Worm (Caenorhabditis elegans) whole organism, young adult: ENCODE measurements around the gene C08D8.1.
A peak's percentile ranks its signal among the peaks of the same experiment; 100 is the strongest.

Experiments
- B0336.3 ChIP-seq: fragments of 200-800 bp; sonication (Bioruptor generic); IDR thresholded peaks from 2 replicates; pipeline ENCODE4 v1.3.6; 2022; ENCODE audit warnings: missing genetic modification characterization, missing compliant biosample characterization
- C17E4.6 ChIP-seq: fragments of 200-800 bp; sonication (Bioruptor generic); IDR thresholded peaks from 2 replicates; pipeline ENCODE4 v1.3.6; 2022; ENCODE audit warnings: missing genetic modification reagents, missing genetic modification characterization, missing compliant biosample characterization
- D2030.7 ChIP-seq: fragments of 200-800 bp; sonication (Bioruptor generic); IDR thresholded peaks from 2 replicates; pipeline ENCODE4 v1.3.6; 2022; ENCODE audit warnings: missing genetic modification reagents, missing genetic modification characterization, missing compliant biosample characterization
- F10E7.11 ChIP-seq: sonication (generic microtip); optimal IDR thresholded peaks from 2 replicates; lab custom pipeline; 2017; ENCODE audit warnings: mild to moderate bottlenecking, missing genetic modification characterization, moderate library complexity, missing compliant biosample characterization
- F23B12.7 ChIP-seq: sonication (generic microtip); optimal IDR thresholded peaks from 2 replicates; lab custom pipeline; 2017; ENCODE audit warnings: missing genetic modification characterization, mild to moderate bottlenecking, missing compliant biosample characterization, antibody characterized with exemption, moderate library complexity; ENCODE audit not compliant: insufficient read depth
- F52B5.7 ChIP-seq: sonication (generic microtip); optimal IDR thresholded peaks from 2 replicates; lab custom pipeline; 2016; ENCODE audit warnings: mild to moderate bottlenecking, missing genetic modification characterization, missing compliant biosample characterization
- F57A8.1 ChIP-seq: fragments of 200-800 bp; sonication (Bioruptor generic); optimal IDR thresholded peaks from 2 replicates; lab custom pipeline; 2018; ENCODE audit warnings: mild to moderate bottlenecking, missing genetic modification characterization, moderate library complexity, missing compliant biosample characterization
- F57C9.4 ChIP-seq: sonication (generic microtip); optimal IDR thresholded peaks from 2 replicates; lab custom pipeline; 2017; ENCODE audit warnings: mild to moderate bottlenecking, missing genetic modification characterization, missing compliant biosample characterization
- K12H6.12 ChIP-seq: fragments of 200-800 bp; sonication (Bioruptor generic); optimal IDR thresholded peaks from 2 replicates; lab custom pipeline; 2018; ENCODE audit warnings: mild to moderate bottlenecking, missing genetic modification characterization, missing compliant biosample characterization
- Y67H2A.10 ChIP-seq: fragments of 200-800 bp; sonication (Bioruptor generic); conservative IDR thresholded peaks from 2 replicates; pipeline ENCODE4 v1.3.6; 2022; ENCODE audit warnings: missing genetic modification reagents, missing genetic modification characterization, missing compliant biosample characterization
- athp-1 ChIP-seq: sonication (generic microtip); optimal IDR thresholded peaks from 2 replicates; lab custom pipeline; 2017; ENCODE audit warnings: mild to moderate bottlenecking, missing genetic modification characterization, missing compliant biosample characterization
- attf-3 ChIP-seq: fragments of 200-800 bp; sonication (Bioruptor generic); conservative IDR thresholded peaks from 2 replicates; pipeline ENCODE4 v1.3.6; 2022; ENCODE audit warnings: missing genetic modification reagents, missing genetic modification characterization, missing compliant biosample characterization
- bed-2 ChIP-seq: fragments of 200-800 bp; sonication (Bioruptor generic); IDR thresholded peaks from 2 replicates; pipeline ENCODE4 v1.3.6; 2022; ENCODE audit warnings: missing genetic modification reagents, missing genetic modification characterization, missing compliant biosample characterization
- cebp-1 ChIP-seq, 2 experiments: fragments of 200-800 bp in 1 of 2; sonication (Bioruptor generic) in 1 of 2; sonication (generic microtip) in 1 of 2; IDR thresholded peaks in 1 of 2; optimal IDR thresholded peaks in 1 of 2; 2 replicates each; pipeline versions ENCODE4 v1.3.6 to Lab custom; 2017 to 2022; ENCODE audit warnings: missing compliant biosample characterization in 2 of 2, missing genetic modification characterization in 2 of 2, mild to moderate bottlenecking in 1 of 2, missing genetic modification reagents in 1 of 2, moderate library complexity in 1 of 2
- ceh-27 ChIP-seq: fragments of 200-800 bp; sonication (Bioruptor generic); optimal IDR thresholded peaks from 2 replicates; lab custom pipeline; 2018; ENCODE audit warnings: mild to moderate bottlenecking, missing genetic modification characterization, moderate library complexity, missing compliant biosample characterization
- ceh-40 ChIP-seq: fragments of 200-800 bp; sonication (Bioruptor generic); IDR thresholded peaks from 2 replicates; pipeline ENCODE4 v1.3.6; 2022; ENCODE audit warnings: missing genetic modification characterization, missing compliant biosample characterization
- ceh-58 ChIP-seq: fragments of 200-800 bp; sonication (Bioruptor generic); IDR thresholded peaks from 2 replicates; pipeline ENCODE4 v1.3.6; 2022; ENCODE audit warnings: missing genetic modification characterization, missing compliant biosample characterization
- die-1 ChIP-seq: sonication (generic microtip); optimal IDR thresholded peaks from 2 replicates; lab custom pipeline; 2016; ENCODE audit warnings: missing genotype, mild to moderate bottlenecking, missing genetic modification characterization, missing compliant biosample characterization
- egl-44 ChIP-seq: fragments of 200-800 bp; sonication (Bioruptor generic); IDR thresholded peaks from 2 replicates; pipeline ENCODE4 v1.3.6; 2022; ENCODE audit warnings: missing genetic modification reagents, missing genetic modification characterization, missing compliant biosample characterization
- ekl-4 ChIP-seq: fragments of 200-800 bp; sonication (Bioruptor generic); IDR thresholded peaks from 2 replicates; pipeline ENCODE4 v1.3.6; 2022; ENCODE audit warnings: missing genetic modification reagents, missing genetic modification characterization, missing compliant biosample characterization
- gei-17 ChIP-seq: fragments of 200-800 bp; sonication (Bioruptor generic); optimal IDR thresholded peaks from 2 replicates; lab custom pipeline; 2018; ENCODE audit warnings: mild to moderate bottlenecking, missing genetic modification characterization, missing compliant biosample characterization
- hlh-26 ChIP-seq: fragments of 200-800 bp; sonication (Bioruptor generic); conservative IDR thresholded peaks from 2 replicates; pipeline ENCODE4 v1.3.6; 2022; ENCODE audit warnings: missing genetic modification reagents, missing genetic modification characterization, missing compliant biosample characterization
- hmg-1.2 ChIP-seq: fragments of 200-800 bp; sonication (Bioruptor generic); IDR thresholded peaks from 2 replicates; pipeline ENCODE4 v1.3.6; 2022; ENCODE audit warnings: missing genetic modification reagents, missing genetic modification characterization, missing compliant biosample characterization
- hmg-20 ChIP-seq: fragments of 200-800 bp; sonication (Bioruptor generic); IDR thresholded peaks from 2 replicates; pipeline ENCODE4 v1.3.6; 2022; ENCODE audit warnings: missing genetic modification reagents, missing genetic modification characterization, missing compliant biosample characterization
- hrde-1 ChIP-seq: sonication (generic microtip); optimal IDR thresholded peaks from 2 replicates; lab custom pipeline; 2016; ENCODE audit warnings: missing genetic modification characterization, mild to moderate bottlenecking, missing compliant biosample characterization, moderate library complexity, missing genotype, missing genetic modification reagents, borderline replicate concordance
- lag-1 ChIP-seq: fragments of 200-800 bp; sonication (Bioruptor generic); IDR thresholded peaks from 2 replicates; pipeline ENCODE4 v1.3.6; 2022; ENCODE audit warnings: missing genetic modification reagents, missing genetic modification characterization, missing compliant biosample characterization
- lin-26 ChIP-seq: fragments of 200-800 bp; sonication (Bioruptor generic); IDR thresholded peaks from 2 replicates; pipeline ENCODE4 v1.3.6; 2022; ENCODE audit warnings: missing genetic modification reagents, missing genetic modification characterization, missing compliant biosample characterization
- lin-54 ChIP-seq: fragments of 200-800 bp; sonication (Bioruptor generic); optimal IDR thresholded peaks from 2 replicates; lab custom pipeline; 2018; ENCODE audit warnings: mild to moderate bottlenecking, missing genetic modification characterization, missing compliant biosample characterization
- lir-1 ChIP-seq: fragments of 200-800 bp; sonication (Bioruptor generic); conservative IDR thresholded peaks from 2 replicates; pipeline ENCODE4 v1.3.6; 2022; ENCODE audit warnings: missing genetic modification reagents, missing genetic modification characterization, missing compliant biosample characterization
- madf-8 ChIP-seq: fragments of 200-800 bp; sonication (Bioruptor generic); conservative IDR thresholded peaks from 2 replicates; pipeline ENCODE4 v1.3.6; 2022; ENCODE audit warnings: missing genetic modification reagents, missing genetic modification characterization, missing compliant biosample characterization
- mcd-1 ChIP-seq: fragments of 200-800 bp; sonication (Bioruptor generic); IDR thresholded peaks from 2 replicates; pipeline ENCODE4 v1.3.6; 2022; ENCODE audit warnings: missing genetic modification reagents, missing genetic modification characterization, missing compliant biosample characterization
- mes-4 ChIP-seq: sonication (generic microtip); optimal IDR thresholded peaks from 2 replicates; lab custom pipeline; 2016; ENCODE audit warnings: missing genotype, missing genetic modification characterization, missing compliant biosample characterization
- nfya-1 ChIP-seq: sonication (generic microtip); optimal IDR thresholded peaks from 2 replicates; lab custom pipeline; 2017; ENCODE audit warnings: antibody characterized with exemption, missing compliant biosample characterization, missing genetic modification characterization, borderline replicate concordance; ENCODE audit not compliant: insufficient read depth
- nhr-120 ChIP-seq: fragments of 200-800 bp; sonication (Bioruptor generic); IDR thresholded peaks from 2 replicates; pipeline ENCODE4 v1.3.6; 2022; ENCODE audit warnings: missing genetic modification characterization, missing compliant biosample characterization
- nhr-179 ChIP-seq: sonication (generic microtip); optimal IDR thresholded peaks from 2 replicates; lab custom pipeline; 2016; ENCODE audit warnings: mild to moderate bottlenecking, missing genetic modification characterization, missing compliant biosample characterization
- nhr-27 ChIP-seq: fragments of 200-800 bp; sonication (Bioruptor generic); optimal IDR thresholded peaks from 2 replicates; lab custom pipeline; 2018; ENCODE audit warnings: mild to moderate bottlenecking, missing genetic modification characterization, moderate library complexity, missing compliant biosample characterization
- nhr-90 ChIP-seq: sonication (generic microtip); optimal IDR thresholded peaks from 2 replicates; lab custom pipeline; 2016; ENCODE audit warnings: missing genotype, mild to moderate bottlenecking, missing genetic modification characterization, missing compliant biosample characterization
- rcor-1 ChIP-seq: fragments of 200-800 bp; sonication (Bioruptor generic); IDR thresholded peaks from 2 replicates; pipeline ENCODE4 v1.3.6; 2022; ENCODE audit warnings: missing genetic modification reagents, missing genetic modification characterization, missing compliant biosample characterization
- sdz-38 ChIP-seq: sonication (generic microtip); optimal IDR thresholded peaks from 2 replicates; lab custom pipeline; 2016; ENCODE audit warnings: missing genotype, missing genetic modification characterization, missing compliant biosample characterization
- tlf-1 ChIP-seq: fragments of 200-800 bp; sonication (Bioruptor generic); optimal IDR thresholded peaks from 2 replicates; lab custom pipeline; 2018; ENCODE audit warnings: mild to moderate bottlenecking, missing genetic modification characterization, missing compliant biosample characterization
- unc-130 ChIP-seq: sonication (generic microtip); optimal IDR thresholded peaks from 2 replicates; lab custom pipeline; 2016; ENCODE audit warnings: missing genetic modification reagents, missing genetic modification characterization, missing compliant biosample characterization
- unc-62 ChIP-seq: fragments of 150-350 bp; optimal IDR thresholded peaks from 2 replicates; lab custom pipeline; 2014; ENCODE audit warnings: missing biosample characterization, missing genetic modification reagents, missing genetic modification characterization
- xnd-1 ChIP-seq: sonication (generic microtip); optimal IDR thresholded peaks from 2 replicates; lab custom pipeline; 2016; ENCODE audit warnings: missing genotype, missing genetic modification reagents, missing genetic modification characterization, missing compliant biosample characterization
- zfh-2 ChIP-seq: fragments of 200-800 bp; sonication (Bioruptor generic); conservative IDR thresholded peaks from 2 replicates; pipeline ENCODE4 v1.3.6; 2022; ENCODE audit warnings: missing genetic modification reagents, missing genetic modification characterization, missing compliant biosample characterization
- zim-3 ChIP-seq: sonication (generic microtip); optimal IDR thresholded peaks from 2 replicates; lab custom pipeline; 2017; ENCODE audit warnings: mild to moderate bottlenecking, missing genetic modification characterization, moderate library complexity, missing compliant biosample characterization
- ztf-18 ChIP-seq: sonication (generic microtip); optimal IDR thresholded peaks from 2 replicates; lab custom pipeline; 2016; ENCODE audit warnings: missing genotype, mild to moderate bottlenecking, missing genetic modification characterization, missing compliant biosample characterization
- ztf-26 ChIP-seq: sonication (generic microtip); optimal IDR thresholded peaks from 2 replicates; lab custom pipeline; 2017; ENCODE audit warnings: missing genetic modification characterization, missing compliant biosample characterization
- ztf-6 ChIP-seq: fragments of 200-800 bp; sonication (Bioruptor generic); IDR thresholded peaks from 2 replicates; pipeline ENCODE4 v1.3.6; 2022; ENCODE audit warnings: missing genetic modification reagents, missing genetic modification characterization, missing compliant biosample characterization

Gene C08D8.1

ce11 chrV:8300935-8301535 is 44.5 kb upstream of the C08D8.1 start, which contains the start of gene W02D7.6 (continued):
- TF ChIP-seq D2030.7 (GFP tag; lab: Robert Waterston, UW) (0 out of 2 replicates have a peak, but pooled peaks have one; percentile 8), Y67H2A.10 (no peak), F52B5.7 (tag; lab: Kevin White, UChicago) (no peak), ceh-58 (GFP tag; lab: Robert Waterston, UW) (no peak), C17E4.6 (GFP tag; lab: Robert Waterston, UW) (no peak), xnd-1 (tag; lab: Kevin White, UChicago) (no peak), egl-44 (no peak), hmg-20 (no peak), B0336.3 (GFP tag; lab: Robert Waterston, UW) (peak; percentile 77), madf-8 (GFP tag; lab: Robert Waterston, UW) (no peak), ztf-18 (tag; lab: Kevin White, UChicago) (no peak), nhr-90 (no peak), ztf-26 (tag; lab: Kevin White, UChicago) (no peak), athp-1 (tag; lab: Kevin White, UChicago) (peak; percentile 30), F10E7.11 (tag; lab: Kevin White, UChicago) (no peak), sdz-38 (tag; lab: Kevin White, UChicago) (no peak), nhr-120 (GFP tag; lab: Robert Waterston, UW) (no peak), rcor-1 (no peak; the same call in 1 of the 2 replicates), nhr-179 (tag; lab: Kevin White, UChicago) (no peak), K12H6.12 (tag; lab: Kevin White, UChicago) (no peak), gei-17 (no peak), nfya-1 (no peak), unc-130 (no peak), unc-62 (no peak), F57A8.1 (no peak), ceh-27 (GFP tag; lab: Kevin White, UChicago) (no peak), hrde-1 (tag; lab: Kevin White, UChicago) (no peak), lag-1 (GFP tag; lab: Robert Waterston, UW) (no peak), cebp-1 (GFP tag; IDR thresholded peaks at IDR 0.05; lab: Robert Waterston, UW) (no peak), cebp-1 (tag; optimal IDR thresholded peaks at IDR 0.05; lab: Kevin White, UChicago) (no peak), ztf-6 (no peak), die-1 (tag; lab: Kevin White, UChicago) (no peak), bed-2 (no peak), zim-3 (tag; lab: Kevin White, UChicago) (no peak), lin-26 (no peak), mes-4 (tag; lab: Kevin White, UChicago) (no peak), nhr-27 (tag; lab: Kevin White, UChicago) (no peak), mcd-1 (GFP tag; lab: Robert Waterston, UW) (peak; percentile 46; the same call in 1 of the 2 replicates), tlf-1 (no peak), ekl-4 (GFP tag; lab: Robert Waterston, UW) (0 out of 2 replicates have a peak, but pooled peaks have one; percentile 19), lin-54 (GFP tag; lab: Kevin White, UChicago) (peak; percentile 39), hmg-1.2 (GFP tag; lab: Robert Waterston, UW) (peak; percentile 37; the same call in 1 of the 2 replicates), attf-3 (GFP tag; lab: Robert Waterston, UW) (peak; percentile 41), lir-1 (GFP tag; lab: Robert Waterston, UW) (no peak), ceh-40 (GFP tag; lab: Robert Waterston, UW) (0 out of 2 replicates have a peak, but pooled peaks have one; percentile 39), zfh-2 (no peak), hlh-26 (GFP tag; lab: Robert Waterston, UW) (no peak), F23B12.7 (no peak), F57C9.4 (tag; lab: Kevin White, UChicago) (no peak)
